Worm (Caenorhabditis elegans) whole organism, midembryonic: ENCODE measurements around the gene klc-2.

Source experiments
- T22C8.4 ChIP-seq: fragments of 200-800 bp; sonication (Bioruptor generic); IDR thresholded peaks from 2 replicates; pipeline ENCODE4 v1.3.6; 2022; ENCODE audit warnings: missing genetic modification characterization, missing compliant biosample characterization
- cog-1 ChIP-seq: sonication (generic microtip); optimal IDR thresholded peaks from 2 replicates; lab custom pipeline; 2016; ENCODE audit warnings: missing genetic modification characterization, missing compliant biosample characterization
- flt-1 ChIP-seq: fragments of 200-800 bp; sonication (Bioruptor generic); IDR thresholded peaks from 2 replicates; pipeline ENCODE4 v1.3.6; 2022; ENCODE audit warnings: missing genetic modification characterization, missing compliant biosample characterization
- med-1 ChIP-seq: sonication (generic microtip); optimal IDR thresholded peaks from 2 replicates; lab custom pipeline; 2017; ENCODE audit warnings: missing genetic modification characterization, mild to moderate bottlenecking, missing compliant biosample characterization, antibody characterized with exemption, missing genetic modification reagents; ENCODE audit not compliant: insufficient read depth
- ref-1 ChIP-seq: fragments of 200-800 bp; sonication (Bioruptor generic); conservative IDR thresholded peaks from 2 replicates; pipeline ENCODE4 v1.3.6; 2022; ENCODE audit warnings: missing genetic modification reagents, missing genetic modification characterization, missing compliant biosample characterization
- ztf-23 ChIP-seq: fragments of 200-800 bp; sonication (Bioruptor generic); IDR thresholded peaks from 2 replicates; pipeline ENCODE4 v1.3.6; 2022; ENCODE audit warnings: missing genetic modification reagents, missing genetic modification characterization, missing compliant biosample characterization

ce11 chrV:5630792-5631191 is 49.6 kb upstream of the klc-2 start, which contains the start of gene acy-4:
- TF ChIP-seq flt-1 (GFP tag; lab: Robert Waterston, UW) (no peak), T22C8.4 (GFP tag; lab: Robert Waterston, UW) (no peak), med-1 (GFP tag; lab: Kevin White, UChicago) (no peak), ref-1 (GFP tag; lab: Robert Waterston, UW) (no peak), ztf-23 (GFP tag; lab: Robert Waterston, UW) (no peak), cog-1 (tag; lab: Kevin White, UChicago) (no peak)
